Worm (Caenorhabditis elegans) whole organism, mixed stage, embryonic: ENCODE data around the gene F26D11.12.

ENCODE experiments used
- blmp-1 ChIP-seq: fragments of 150-350 bp; optimal IDR thresholded peaks from 2 replicates; lab custom pipeline; 2014; ENCODE audit warnings: missing biosample characterization, missing genetic modification characterization
- ceh-43 ChIP-seq: fragments of 200-800 bp; sonication (Bioruptor generic); optimal IDR thresholded peaks from 2 replicates; lab custom pipeline; 2018; ENCODE audit warnings: mild to moderate bottlenecking, missing genetic modification characterization, moderate library complexity, missing compliant biosample characterization
- ces-1 ChIP-seq: fragments of 150-350 bp; optimal IDR thresholded peaks from 2 replicates; lab custom pipeline; 2014; ENCODE audit warnings: missing biosample characterization, missing genetic modification reagents, missing genetic modification characterization
- mab-5 ChIP-seq: fragments of 150-350 bp; optimal IDR thresholded peaks from 2 replicates; lab custom pipeline; 2014; ENCODE audit warnings: missing biosample characterization, missing genetic modification characterization
- nhr-28 ChIP-seq: fragments of 150-350 bp; optimal IDR thresholded peaks from 2 replicates; lab custom pipeline; 2014; ENCODE audit warnings: missing biosample characterization, missing genetic modification characterization
- nhr-76 ChIP-seq: sonication (generic microtip); optimal IDR thresholded peaks from 2 replicates; lab custom pipeline; 2017; ENCODE audit warnings: missing biosample characterization, missing genetic modification characterization
- pha-4 ChIP-seq: fragments of 150-350 bp; optimal IDR thresholded peaks from 2 replicates; lab custom pipeline; 2018; ENCODE audit warnings: missing biosample characterization, missing genetic modification reagents, missing genetic modification characterization
- snpc-4 ChIP-seq: fragments of 150-350 bp; optimal IDR thresholded peaks from 2 replicates; lab custom pipeline; 2014; ENCODE audit warnings: missing biosample characterization, missing genetic modification characterization
- sptf-1 ChIP-seq: sonication (generic microtip); optimal IDR thresholded peaks from 2 replicates; lab custom pipeline; 2017; ENCODE audit warnings: mild to moderate bottlenecking, missing genetic modification characterization, moderate library complexity, missing compliant biosample characterization

- no peak for TF ChIP-seq ces-1 (GFP tag; lab: Kevin White, UChicago)
- no peak for TF ChIP-seq sptf-1 (tag; lab: Kevin White, UChicago)
- no peak for TF ChIP-seq blmp-1
- TF ChIP-seq pha-4 (tag; lab: Kevin White, UChicago): no peak
- no peak for TF ChIP-seq mab-5 (tag; lab: Kevin White, UChicago)
- TF ChIP-seq snpc-4 (tag; lab: Kevin White, UChicago): no peak
- TF ChIP-seq nhr-28 (tag; lab: Kevin White, UChicago): no peak
- no peak for TF ChIP-seq ceh-43 (GFP tag; lab: Kevin White, UChicago)
- no peak for TF ChIP-seq nhr-76 (tag; lab: Kevin White, UChicago)
These were observed 560 bp downstream of the F26D11.12 start, which contains the start of gene F26D11.13 for ce11 chrV:7954552-7954951.
